Worm (Caenorhabditis elegans): Measurements from ENCODE around the gene cul-3.

DNA sequence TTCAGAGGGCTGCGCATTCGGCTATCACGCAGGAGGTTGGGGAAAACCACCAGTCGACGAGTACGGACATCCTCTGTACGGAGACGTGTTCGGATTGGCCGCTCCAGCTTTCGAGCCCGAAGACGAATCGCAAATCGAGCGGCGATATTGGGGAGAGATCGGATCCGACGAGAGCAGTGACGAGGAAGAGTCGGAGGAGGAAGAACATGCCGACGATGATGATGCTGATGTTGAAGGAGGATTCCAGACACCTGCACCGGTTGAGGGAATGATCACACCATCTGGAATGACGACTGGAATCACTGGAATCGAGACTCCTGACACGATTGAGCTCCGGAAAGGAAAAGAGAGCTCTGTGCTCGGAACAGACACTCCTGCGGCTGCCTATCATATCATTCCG lies 47.0 kb upstream of the cul-3 start:
- TF ChIP-seq snu-23 (GFP tag; optimal IDR thresholded peaks at IDR 0.05) (no peak), aly-2 (tag; optimal IDR thresholded peaks at IDR 0.05) (no peak), nhr-28 (tag; optimal IDR thresholded peaks at IDR 0.05) (no peak), elt-2 (tag; optimal IDR thresholded peaks at IDR 0.05) (no peak), ceh-88 (GFP tag; IDR thresholded peaks at IDR 0.05) (no peak), nhr-237 (tag; optimal IDR thresholded peaks at IDR 0.05) (no peak), pax-3 (tag; optimal IDR thresholded peaks at IDR 0.05) (no peak), unc-62 (GFP tag; optimal IDR thresholded peaks at IDR 0.05) (no peak), egl-27 (tag; optimal IDR thresholded peaks at IDR 0.05) (no peak), nhr-11 (tag; optimal IDR thresholded peaks at IDR 0.05) (no peak), sup-37 (GFP tag; optimal IDR thresholded peaks at IDR 0.05) (no peak)
